Fruit fly (Drosophila melanogaster) whole organism, adult: ENCODE data around the gene Pif1B.

Experiments
- CG11617 ChIP-seq: fragments of 200-800 bp; sonication (Bioruptor generic); optimal IDR thresholded peaks from 2 replicates; lab custom pipeline; 2017; ENCODE audit warnings: mild to moderate bottlenecking, missing biosample characterization, missing genetic modification reagents, missing genetic modification characterization
- CG12768 ChIP-seq: fragments of 200-800 bp; sonication (Bioruptor generic); optimal IDR thresholded peaks from 2 replicates; lab custom pipeline; 2017; ENCODE audit warnings: missing biosample characterization, missing genetic modification characterization, mild to moderate bottlenecking, moderate library complexity, missing genetic modification reagents
- CG14711 ChIP-seq: fragments of 200-800 bp; sonication (Bioruptor generic); optimal IDR thresholded peaks from 2 replicates; lab custom pipeline; 2018; ENCODE audit warnings: missing biosample characterization, mild to moderate bottlenecking, missing genetic modification characterization, moderate library complexity
- CG1620 ChIP-seq: fragments of 200-800 bp; sonication (Bioruptor generic); optimal IDR thresholded peaks from 2 replicates; lab custom pipeline; 2016; ENCODE audit warnings: missing biosample characterization, missing genetic modification characterization
- CG33017 ChIP-seq: fragments of 200-800 bp; sonication (Bioruptor generic); optimal IDR thresholded peaks from 2 replicates; lab custom pipeline; 2018; ENCODE audit warnings: missing biosample characterization, mild to moderate bottlenecking, missing genetic modification characterization, moderate library complexity
- CG5204 ChIP-seq: fragments of 200-800 bp; sonication (Bioruptor generic); optimal IDR thresholded peaks from 2 replicates; lab custom pipeline; 2016; ENCODE audit warnings: missing biosample characterization, missing genetic modification characterization
- CG7045 ChIP-seq: fragments of 200-800 bp; sonication (Bioruptor generic); optimal IDR thresholded peaks from 2 replicates; lab custom pipeline; 2017; ENCODE audit warnings: missing biosample characterization, mild to moderate bottlenecking, missing genetic modification characterization
- CG7101 ChIP-seq: fragments of 200-800 bp; sonication (Bioruptor generic); optimal IDR thresholded peaks from 2 replicates; lab custom pipeline; 2018; ENCODE audit warnings: missing biosample characterization, mild to moderate bottlenecking, missing genetic modification characterization, moderate library complexity
- Clk ChIP-seq: fragments of 200-800 bp; sonication (Bioruptor generic); optimal IDR thresholded peaks from 2 replicates; lab custom pipeline; 2017; ENCODE audit warnings: missing biosample characterization, missing genetic modification characterization
- Crg-1 ChIP-seq: fragments of 200-800 bp; sonication (Bioruptor generic); optimal IDR thresholded peaks from 2 replicates; lab custom pipeline; 2016; ENCODE audit warnings: missing biosample characterization, missing genetic modification characterization
- Hr96 ChIP-seq: fragments of 200-800 bp; sonication (Bioruptor generic); optimal IDR thresholded peaks from 2 replicates; lab custom pipeline; 2016; ENCODE audit warnings: missing biosample characterization, missing genetic modification characterization
- Mnt ChIP-seq: fragments of 200-800 bp; sonication (Bioruptor generic); optimal IDR thresholded peaks from 2 replicates; lab custom pipeline; 2016; ENCODE audit warnings: missing biosample characterization, mild to moderate bottlenecking, missing genetic modification characterization
- bab1 ChIP-seq: fragments of 200-800 bp; sonication (Bioruptor generic); optimal IDR thresholded peaks from 3 replicates; lab custom pipeline; 2019; ENCODE audit warnings: missing biosample characterization, mild to moderate bottlenecking, missing genetic modification characterization, moderate library complexity
- cic ChIP-seq: fragments of 200-800 bp; sonication (Bioruptor generic); optimal IDR thresholded peaks from 2 replicates; lab custom pipeline; 2017; ENCODE audit warnings: missing biosample characterization, mild to moderate bottlenecking, missing genetic modification characterization, moderate library complexity
- cnc ChIP-seq, 2 experiments: fragments of >200 bp; optimal IDR thresholded peaks; 2 replicates each; lab custom pipeline; 2017
- kay ChIP-seq: fragments of 200-800 bp; sonication (Bioruptor generic); peaks from one replicate; lab custom pipeline; 2016; ENCODE audit warnings: missing biosample characterization, missing genetic modification characterization, borderline replicate concordance
- ovo ChIP-seq: fragments of 200-800 bp; sonication (Bioruptor generic); optimal IDR thresholded peaks from 2 replicates; lab custom pipeline; 2016; ENCODE audit warnings: missing biosample characterization, missing genetic modification characterization
- pad ChIP-seq: fragments of 200-800 bp; sonication (Bioruptor generic); optimal IDR thresholded peaks from 3 replicates; lab custom pipeline; 2017; ENCODE audit warnings: missing biosample characterization, missing genetic modification characterization, mild to moderate bottlenecking, moderate library complexity, missing genetic modification reagents
- tj ChIP-seq: fragments of 200-800 bp; sonication (Bioruptor generic); optimal IDR thresholded peaks from 3 replicates; lab custom pipeline; 2017; ENCODE audit warnings: missing biosample characterization, mild to moderate bottlenecking, missing genetic modification characterization, moderate library complexity
- toe ChIP-seq: fragments of 200-800 bp; sonication (Bioruptor generic); optimal IDR thresholded peaks from 2 replicates; lab custom pipeline; 2016; ENCODE audit warnings: missing biosample characterization, missing genetic modification characterization

Gene Pif1B

DNA sequence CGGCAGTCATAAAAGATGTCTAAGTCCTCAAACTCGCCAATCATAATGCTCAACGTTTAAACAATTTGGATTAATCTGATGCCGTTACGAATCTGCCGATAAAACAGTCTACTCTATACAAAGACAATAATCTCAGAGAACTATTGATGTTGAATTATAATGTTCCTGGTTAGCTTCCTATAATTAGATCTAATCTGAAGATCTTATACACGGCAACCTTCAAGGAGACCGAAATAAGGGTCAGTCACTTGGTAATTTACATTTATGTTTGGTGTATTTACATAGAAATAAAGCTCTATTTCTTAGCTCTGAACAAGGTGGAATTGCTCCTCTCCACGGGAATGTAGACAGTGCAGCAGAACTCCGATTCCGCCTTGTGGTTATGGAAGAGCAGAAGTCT, 20.3 kb downstream of the Pif1B start, which contains the start of gene CG33189:
CG33189 (minus strand) TSS at position 101 of the 400 bp plus-strand sequence.
- TF ChIP-seq cnc (optimal IDR thresholded peaks at IDR 0.05; lab: Kevin White, UChicago) = no peak
- no peak for TF ChIP-seq CG12768
- TF ChIP-seq CG5204 = no peak
- no peak for TF ChIP-seq Mnt (GFP tag; lab: Kevin White, UChicago)
- TF ChIP-seq CG14711 (tag; lab: Kevin White, UChicago) = no peak
- no peak for TF ChIP-seq toe (GFP tag; lab: Kevin White, UChicago)
- TF ChIP-seq CG1620 (GFP tag; lab: Kevin White, UChicago) = no peak
- TF ChIP-seq Clk (GFP tag; lab: Kevin White, UChicago) = no peak
- TF ChIP-seq kay (GFP tag; lab: Kevin White, UChicago) = no peak
- TF ChIP-seq CG7101 (tag; lab: Kevin White, UChicago) = no peak
- no peak for TF ChIP-seq Hr96 (GFP tag; lab: Kevin White, UChicago)
- TF ChIP-seq ovo (GFP tag; lab: Kevin White, UChicago) = no peak
- no peak for TF ChIP-seq Crg-1
- no peak for TF ChIP-seq bab1 (GFP tag; lab: Kevin White, UChicago)

- no peak for TF ChIP-seq pad (GFP tag; lab: Kevin White, UChicago)
- TF ChIP-seq CG7045 (GFP tag; lab: Kevin White, UChicago) = no peak
- no peak for TF ChIP-seq tj (GFP tag; lab: Kevin White, UChicago)
- TF ChIP-seq CG1620 (GFP tag; lab: Kevin White, UChicago) = no peak
- TF ChIP-seq Hr96 (GFP tag; lab: Kevin White, UChicago) = no peak
- no peak for TF ChIP-seq Clk (GFP tag; lab: Kevin White, UChicago)
- TF ChIP-seq ovo (GFP tag; lab: Kevin White, UChicago) = no peak
- TF ChIP-seq kay (GFP tag; lab: Kevin White, UChicago) = no peak
- no peak for TF ChIP-seq toe (GFP tag; lab: Kevin White, UChicago)
- TF ChIP-seq CG12768 = no peak
- TF ChIP-seq CG5204 = no peak
- TF ChIP-seq CG14711 (tag; lab: Kevin White, UChicago) = no peak
- TF ChIP-seq cic (GFP tag; lab: Kevin White, UChicago) = no peak
Observed at dm6 chr3R:8779823-8780222, 21.2 kb downstream of the Pif1B start, which contains the start of gene CG33191. CG33191 (minus strand) TSS chr3R:8779923.

dm6 chr3R:8773135-8773534, 27.8 kb downstream of the Pif1B start, which contains the start of gene CG34301:
CG34301 (plus strand) TSS chr3R:8773435.
- peak; percentile 86 for TF ChIP-seq kay (GFP tag; lab: Kevin White, UChicago)
- TF ChIP-seq Crg-1 = no peak

DNA sequence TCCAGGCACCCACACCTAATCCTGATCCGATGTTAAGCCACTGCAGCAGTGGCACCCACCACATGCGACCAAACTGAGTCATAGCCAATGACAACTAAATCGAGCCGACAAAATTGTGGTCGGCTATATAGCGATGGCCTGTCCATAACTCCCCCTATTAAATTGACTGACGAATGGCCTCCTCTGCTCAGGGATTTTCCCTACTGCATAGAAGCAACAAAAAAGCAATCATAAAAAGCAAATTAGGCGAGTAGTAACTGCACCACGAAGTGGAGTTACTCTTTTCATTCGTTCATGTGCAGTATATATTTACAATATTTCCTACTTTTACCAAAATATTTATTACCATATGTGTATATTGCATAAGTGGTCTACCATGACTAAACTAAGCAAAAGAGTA, 28.4 kb downstream of the Pif1B start, which contains the start of gene CG13318:
CG13318 (minus strand) TSS at position 101 of the 400 bp plus-strand sequence.
- TF ChIP-seq kay (GFP tag; lab: Kevin White, UChicago) (no peak), toe (GFP tag; lab: Kevin White, UChicago) (no peak), CG1620 (GFP tag; lab: Kevin White, UChicago) (no peak), Clk (GFP tag; lab: Kevin White, UChicago) (no peak), tj (GFP tag; lab: Kevin White, UChicago) (no peak), CG7045 (GFP tag; lab: Kevin White, UChicago) (no peak), bab1 (GFP tag; lab: Kevin White, UChicago) (no peak), Hr96 (GFP tag; lab: Kevin White, UChicago) (no peak), CG5204 (no peak), cic (GFP tag; lab: Kevin White, UChicago) (no peak), cnc (optimal IDR thresholded peaks at IDR 0.05; lab: Kevin White, UChicago) (no peak)

dm6 chr3R:8769094-8769493, 31.9 kb downstream of the Pif1B start, which contains the start of gene CG8236:
CG8236 (plus strand) TSS chr3R:8769394.
- TF ChIP-seq CG7045 (GFP tag; lab: Kevin White, UChicago) (no peak), toe (GFP tag; lab: Kevin White, UChicago) (no peak), CG14711 (tag; lab: Kevin White, UChicago) (no peak), Clk (GFP tag; lab: Kevin White, UChicago) (no peak), tj (GFP tag; lab: Kevin White, UChicago) (no peak), Hr96 (GFP tag; lab: Kevin White, UChicago) (no peak), pad (GFP tag; lab: Kevin White, UChicago) (no peak), Mnt (GFP tag; lab: Kevin White, UChicago) (no peak), Crg-1 (no peak), CG12768 (no peak), ovo (GFP tag; lab: Kevin White, UChicago) (no peak), CG5204 (no peak), kay (GFP tag; lab: Kevin White, UChicago) (no peak), CG7101 (tag; lab: Kevin White, UChicago) (no peak), CG33017 (tag; lab: Kevin White, UChicago) (no peak), CG1620 (GFP tag; lab: Kevin White, UChicago) (no peak), cnc (optimal IDR thresholded peaks at IDR 0.05; lab: Kevin White, UChicago) (no peak)

DNA sequence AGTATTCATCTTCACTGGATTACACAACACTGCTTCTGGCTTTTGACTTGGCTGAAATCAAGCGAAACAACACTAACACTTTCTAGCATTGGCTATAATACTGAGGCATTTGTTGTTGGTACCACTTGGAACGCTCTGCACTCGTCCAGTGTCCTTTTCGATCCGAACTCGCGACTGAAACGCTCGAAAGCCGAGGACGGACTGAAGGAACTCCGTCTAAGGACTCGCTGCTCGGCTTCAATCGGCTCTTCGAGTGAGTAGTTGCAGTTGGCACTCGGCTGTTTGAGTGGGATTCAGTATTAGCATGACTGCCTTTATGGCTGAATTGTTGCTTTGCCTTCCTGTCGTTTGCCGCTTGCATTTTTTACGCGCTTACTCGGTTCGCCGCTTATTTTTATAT, 33.0 kb downstream of the Pif1B start, which contains the start of the genes CG34135 and CG11768:
CG34135 (minus strand) TSS at position 194 of the 400 bp plus-strand sequence.
CG11768 (minus strand) TSS at position 203 of the 400 bp plus-strand sequence.
- no peak for TF ChIP-seq CG12768
- no peak for TF ChIP-seq CG7045 (GFP tag; lab: Kevin White, UChicago)
- TF ChIP-seq CG5204 = no peak
- TF ChIP-seq toe (GFP tag; lab: Kevin White, UChicago) = no peak
- TF ChIP-seq kay (GFP tag; lab: Kevin White, UChicago) = no peak
- no peak for TF ChIP-seq Mnt (GFP tag; lab: Kevin White, UChicago)
- no peak for TF ChIP-seq cnc (optimal IDR thresholded peaks at IDR 0.05; lab: Kevin White, UChicago)
- no peak for TF ChIP-seq CG33017 (tag; lab: Kevin White, UChicago)
- no peak for TF ChIP-seq bab1 (GFP tag; lab: Kevin White, UChicago)
- no peak for TF ChIP-seq Hr96 (GFP tag; lab: Kevin White, UChicago)
- no peak for TF ChIP-seq CG11617 (GFP tag; lab: Kevin White, UChicago)
- TF ChIP-seq cic (GFP tag; lab: Kevin White, UChicago) = no peak
- no peak for TF ChIP-seq ovo (GFP tag; lab: Kevin White, UChicago)
- no peak for TF ChIP-seq CG1620 (GFP tag; lab: Kevin White, UChicago)
- TF ChIP-seq Clk (GFP tag; lab: Kevin White, UChicago) = no peak
- no peak for TF ChIP-seq tj (GFP tag; lab: Kevin White, UChicago)
- TF ChIP-seq pad (GFP tag; lab: Kevin White, UChicago) = no peak
- TF ChIP-seq CG14711 (tag; lab: Kevin White, UChicago) = no peak
- TF ChIP-seq CG7101 (tag; lab: Kevin White, UChicago) = no peak
- no peak for TF ChIP-seq Crg-1
